Worm (Caenorhabditis elegans): ENCODE results near the gene tag-314.
"Not testable (repeated sequence)": the region's sequence is repeated elsewhere in the genome, so short reads cannot be mapped to it uniquely, and the experiment has no call there.

Gene tag-314

DNA sequence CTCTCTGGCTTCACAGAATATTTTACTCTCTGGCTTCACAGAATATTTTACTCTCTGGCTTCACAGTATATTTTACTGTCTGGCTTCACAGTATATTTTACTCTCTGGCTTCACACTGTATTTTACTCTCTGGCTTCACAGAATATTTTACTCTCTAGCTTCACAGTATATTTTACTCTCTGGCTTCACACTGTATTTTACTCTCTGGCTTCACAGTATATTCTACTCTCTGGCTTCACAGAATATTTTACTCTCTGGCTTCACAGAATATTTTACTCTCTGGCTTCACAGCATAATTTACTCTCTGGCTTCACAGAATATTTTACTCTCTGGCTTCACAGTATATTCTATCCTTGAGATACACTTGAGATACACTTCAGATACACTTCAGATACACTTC is 21.8 kb upstream of the tag-314 start:
- TF ChIP-seq ceh-45 (GFP tag; IDR thresholded peaks at IDR 0.05) (peak; percentile 66; the same call in 1 of the 2 replicates), unc-3 (GFP tag; conservative IDR thresholded peaks at IDR 0.05) (peak; percentile 73; the same call in 1 of the 2 replicates)
- TF ChIP-seq unc-3 (tag; optimal IDR thresholded peaks at IDR 0.05), result not testable (repeated sequence)

- TF ChIP-seq ceh-45 (GFP tag; IDR thresholded peaks at IDR 0.05) (0 out of 2 replicates have a peak, but pooled peaks have one; percentile 20), unc-3 (GFP tag; conservative IDR thresholded peaks at IDR 0.05) (peak; percentile 56; the same call in 1 of the 2 replicates)
- not testable (repeated sequence) for TF ChIP-seq unc-3 (tag; optimal IDR thresholded peaks at IDR 0.05)
Observed at ce11 chrV:10449302-10449701, 20.8 kb upstream of the tag-314 start.

- no peak for TF ChIP-seq dmd-4 (tag; optimal IDR thresholded peaks at IDR 0.05; ENCODE audit: borderline replicate concordance)
- no peak for TF ChIP-seq lin-11 (tag; optimal IDR thresholded peaks at IDR 0.05)
- TF ChIP-seq C08G9.2 (tag; optimal IDR thresholded peaks at IDR 0.05), result peak; percentile 37
- TF ChIP-seq gmeb-2 (tag; optimal IDR thresholded peaks at IDR 0.05), result no peak
- peak; percentile 17 for TF ChIP-seq nfya-1 (tag; optimal IDR thresholded peaks at IDR 0.05)
- TF ChIP-seq ceh-31 (tag; optimal IDR thresholded peaks at IDR 0.05), result peak; percentile 50
- no peak for TF ChIP-seq pha-4 (tag; optimal IDR thresholded peaks at IDR 0.05)
- TF ChIP-seq syd-9 (tag; optimal IDR thresholded peaks at IDR 0.05), result no peak
- no peak for TF ChIP-seq unc-42 (tag; optimal IDR thresholded peaks at IDR 0.05)
- TF ChIP-seq C38D4.7 (GFP tag; optimal IDR thresholded peaks at IDR 0.05), result no peak
- TF ChIP-seq odd-2 (tag; optimal IDR thresholded peaks at IDR 0.05), result no peak
- TF ChIP-seq unc-55 (GFP tag; optimal IDR thresholded peaks at IDR 0.05), result no peak
- TF ChIP-seq zip-5 (tag; optimal IDR thresholded peaks at IDR 0.05), result peak; percentile 21
- no peak for TF ChIP-seq ceh-22 (tag; optimal IDR thresholded peaks at IDR 0.05)
- no peak for TF ChIP-seq hlh-8 (tag; optimal IDR thresholded peaks at IDR 0.05)
- TF ChIP-seq pat-9 (tag; optimal IDR thresholded peaks at IDR 0.05), result no peak
- TF ChIP-seq pag-3 (tag; optimal IDR thresholded peaks at IDR 0.05; ENCODE audit: borderline replicate concordance), result no peak
- TF ChIP-seq T23F11.4 (GFP tag; optimal IDR thresholded peaks at IDR 0.05), result no peak
- peak; percentile 3 for TF ChIP-seq ets-4 (tag; optimal IDR thresholded peaks at IDR 0.05)
- no peak for TF ChIP-seq unc-3 (GFP tag; conservative IDR thresholded peaks at IDR 0.05)
- TF ChIP-seq unc-3 (tag; optimal IDR thresholded peaks at IDR 0.05), result no peak
- TF ChIP-seq ceh-19 (GFP tag; optimal IDR thresholded peaks at IDR 0.05), result no peak
- TF ChIP-seq ceh-18 (tag; optimal IDR thresholded peaks at IDR 0.05), result no peak
- peak; percentile 41 for TF ChIP-seq tbx-7 (tag; optimal IDR thresholded peaks at IDR 0.05)
- peak; percentile 35 for TF ChIP-seq ceh-2 (tag; optimal IDR thresholded peaks at IDR 0.05)
- peak; percentile 88 for TF ChIP-seq hlh-30 (tag; optimal IDR thresholded peaks at IDR 0.05; ENCODE audit: insufficient read depth)
- no peak for TF ChIP-seq che-1 (tag; optimal IDR thresholded peaks at IDR 0.05)
- TF ChIP-seq ceh-9 (tag; optimal IDR thresholded peaks at IDR 0.05), result no peak
- no peak for TF ChIP-seq nhr-232 (tag; optimal IDR thresholded peaks at IDR 0.05)
- no peak for TF ChIP-seq eyg-1 (tag; optimal IDR thresholded peaks at IDR 0.05)
- TF ChIP-seq ceh-34 (tag; optimal IDR thresholded peaks at IDR 0.05), result no peak
- TF ChIP-seq dve-1 (tag; optimal IDR thresholded peaks at IDR 0.05), result no peak
- TF ChIP-seq ceh-48 (tag; optimal IDR thresholded peaks at IDR 0.05), result no peak
- no peak for TF ChIP-seq tbx-2 (tag; optimal IDR thresholded peaks at IDR 0.05)
- no peak for TF ChIP-seq pqm-1 (tag; optimal IDR thresholded peaks at IDR 0.05)
- TF ChIP-seq npax-4 (tag; optimal IDR thresholded peaks at IDR 0.05), result no peak
Observed at ce11 chrV:10441135-10442024, 12.9 kb upstream of the tag-314 start, which contains the start of gene pap-1. Gene pap-1 (plus strand): TSS chrV:10441974.
